Worm (Caenorhabditis elegans): ENCODE data around the gene rga-9.

DNA sequence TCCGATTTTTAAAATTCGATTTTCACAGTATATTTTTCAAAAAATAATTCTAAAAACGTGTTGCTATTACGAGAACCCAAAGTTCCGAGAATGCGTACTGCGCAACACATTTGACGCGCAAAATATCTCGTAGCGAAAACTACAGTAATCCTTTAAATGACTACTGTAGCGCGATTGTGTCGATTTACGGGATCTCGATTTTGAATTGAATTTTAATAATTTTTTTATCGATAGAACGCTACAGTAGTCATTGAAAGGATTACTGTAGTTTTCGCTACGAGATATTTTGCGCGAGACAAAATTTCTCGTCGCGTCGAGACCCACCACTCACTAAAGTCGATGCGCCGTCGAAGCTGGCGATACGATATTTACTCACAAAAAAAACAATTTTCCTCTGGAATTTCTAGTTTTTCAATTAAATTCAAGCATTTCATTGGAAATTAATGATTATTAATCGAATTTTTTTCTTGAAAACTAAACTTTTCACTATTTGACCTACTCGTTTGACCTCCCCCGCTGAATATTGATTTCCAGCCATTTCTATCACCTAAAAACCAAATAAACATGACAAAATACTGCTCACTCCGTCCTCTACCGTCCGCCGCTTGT is 38.1 kb upstream of the rga-9 start, which contains the start of gene spsb-2:
- TF ChIP-seq ama-1 (optimal IDR thresholded peaks at IDR 0.05) (no peak), tra-4 (tag; optimal IDR thresholded peaks at IDR 0.05) (no peak), hmg-4 (GFP tag; optimal IDR thresholded peaks at IDR 0.05) (no peak), tbx-37 (GFP tag; conservative IDR thresholded peaks at IDR 0.05) (no peak), aly-1 (tag; optimal IDR thresholded peaks at IDR 0.05) (no peak), tbx-11 (GFP tag; IDR thresholded peaks at IDR 0.05) (no peak), flt-1 (GFP tag; IDR thresholded peaks at IDR 0.05) (no peak)
